Worm (Caenorhabditis elegans) whole organism, L3 larva: ENCODE data around the gene K09D9.9.

Experiments
- eor-1 ChIP-seq, 2 experiments: fragments of 150-350 bp; optimal IDR thresholded peaks; 2 replicates each; lab custom pipeline; 2014 to 2018; ENCODE audit warnings: missing biosample characterization in 2 of 2, missing genetic modification characterization in 2 of 2
- fos-1 ChIP-seq: fragments of 150-350 bp; optimal IDR thresholded peaks from 2 replicates; lab custom pipeline; 2014; ENCODE audit warnings: missing biosample characterization, missing genetic modification characterization
- nhr-11 ChIP-seq: fragments of 150-350 bp; optimal IDR thresholded peaks from 2 replicates; lab custom pipeline; 2014; ENCODE audit warnings: missing biosample characterization, missing genetic modification characterization
- nhr-67 ChIP-seq: fragments of 150-350 bp; optimal IDR thresholded peaks from 2 replicates; lab custom pipeline; 2014; ENCODE audit warnings: missing biosample characterization, missing genetic modification characterization
- skn-1 ChIP-seq: fragments of 150-350 bp; optimal IDR thresholded peaks from 2 replicates; lab custom pipeline; 2014; ENCODE audit warnings: missing biosample characterization, missing genetic modification characterization
- unc-62 ChIP-seq: fragments of 150-350 bp; sonication (generic microtip); optimal IDR thresholded peaks from 4 replicates; lab custom pipeline; 2014; ENCODE audit warnings: missing biosample characterization, missing genetic modification reagents, missing genetic modification characterization

- TF ChIP-seq nhr-11 (tag; lab: Kevin White, UChicago), result no peak
- TF ChIP-seq skn-1 (tag; lab: Kevin White, UChicago), result no peak
- no peak for TF ChIP-seq nhr-67 (tag; lab: Kevin White, UChicago)
- TF ChIP-seq fos-1 (tag; lab: Kevin White, UChicago), result no peak
- TF ChIP-seq eor-1 (tag; optimal IDR thresholded peaks at IDR 0.05; lab: Kevin White, UChicago), result no peak
- TF ChIP-seq unc-62 (GFP tag; lab: Kevin White, UChicago), result no peak
Observed at ce11 chrV:4018591-4018990, 24.6 kb upstream of the K09D9.9 start.
